Worm (Caenorhabditis elegans): Measurements from ENCODE around the gene zig-12.
A peak's percentile ranks its signal among the peaks of the same experiment; 100 is the strongest.

- TF ChIP-seq ets-4 (tag; optimal IDR thresholded peaks at IDR 0.05) (no peak), unc-42 (tag; optimal IDR thresholded peaks at IDR 0.05) (no peak), Y22D7AL.16 (tag; optimal IDR thresholded peaks at IDR 0.05) (no peak), dmd-4 (tag; optimal IDR thresholded peaks at IDR 0.05; ENCODE audit: borderline replicate concordance) (no peak), nhr-232 (tag; optimal IDR thresholded peaks at IDR 0.05) (no peak), ceh-18 (tag; optimal IDR thresholded peaks at IDR 0.05) (no peak), ceh-48 (tag; optimal IDR thresholded peaks at IDR 0.05) (peak; percentile 22), hlh-13 (GFP tag; optimal IDR thresholded peaks at IDR 0.05) (no peak), ceh-14 (tag; optimal IDR thresholded peaks at IDR 0.05) (no peak), ztf-16 (tag; optimal IDR thresholded peaks at IDR 0.05) (no peak), sox-2 (GFP tag; IDR thresholded peaks at IDR 0.05) (no peak), pha-4 (tag; optimal IDR thresholded peaks at IDR 0.05) (no peak)
These were observed 28.1 kb downstream of the zig-12 start, which contains the start of gene chup-1 for ce11 chrX:8791821-8792220.

Measured in whole organism, late embryonic.